Fruit fly (Drosophila melanogaster): ENCODE measurements around the gene CG8960.

dm6 chr3L:2164805-2165204, 32.0 kb upstream of the CG8960 start:
- TF ChIP-seq pan (optimal IDR thresholded peaks at IDR 0.05) = no peak
- no peak for TF ChIP-seq psq (optimal IDR thresholded peaks at IDR 0.05)
